Fruit fly (Drosophila melanogaster) whole organism, embryonic: ENCODE measurements around the gene CG33631.
A peak's percentile ranks its signal among the peaks of the same experiment; 100 is the strongest.

Experiments used
- Abd-B ChIP-seq: fragments of 200-800 bp; sonication (Bioruptor generic); optimal IDR thresholded peaks from 2 replicates; lab custom pipeline; 2018; ENCODE audit warnings: missing biosample characterization, mild to moderate bottlenecking, missing genetic modification characterization, moderate library complexity
- Blimp-1 ChIP-seq: fragments of 200-800 bp; sonication (Bioruptor generic); optimal IDR thresholded peaks from 3 replicates; lab custom pipeline; 2018; ENCODE audit warnings: missing biosample characterization, missing genetic modification characterization, mild to moderate bottlenecking, moderate library complexity, missing genetic modification reagents
- BtbVII ChIP-seq: fragments of 200-800 bp; sonication (Bioruptor generic); optimal IDR thresholded peaks from 3 replicates; lab custom pipeline; 2017; ENCODE audit warnings: missing biosample characterization, mild to moderate bottlenecking, missing genetic modification characterization
- CG11085 ChIP-seq: fragments of 200-800 bp; sonication (Bioruptor generic); IDR thresholded peaks from 2 replicates; pipeline ENCODE4 v1.3.6; 2022; ENCODE audit warnings: missing biosample characterization, missing genetic modification characterization
- CG12236 ChIP-seq: fragments of 200-800 bp; sonication (Bioruptor generic); optimal IDR thresholded peaks from 2 replicates; lab custom pipeline; 2016; ENCODE audit warnings: missing biosample characterization, missing genetic modification characterization
- CG13775 ChIP-seq: fragments of 200-800 bp; sonication (Bioruptor generic); optimal IDR thresholded peaks from 3 replicates; lab custom pipeline; 2017; ENCODE audit warnings: missing biosample characterization, mild to moderate bottlenecking, missing genetic modification characterization
- CG15479 ChIP-seq: fragments of 200-800 bp; sonication (Bioruptor generic); optimal IDR thresholded peaks from 3 replicates; lab custom pipeline; 2019; ENCODE audit warnings: missing biosample characterization, mild to moderate bottlenecking, missing genetic modification characterization, moderate library complexity
- CG15514 ChIP-seq: fragments of 200-800 bp; sonication (Bioruptor generic); optimal IDR thresholded peaks from 3 replicates; lab custom pipeline; 2017; ENCODE audit warnings: missing biosample characterization, missing genetic modification characterization, mild to moderate bottlenecking, moderate library complexity, missing genetic modification reagents
- CG16779 ChIP-seq: fragments of 200-800 bp; sonication (Bioruptor generic); IDR thresholded peaks from 2 replicates; pipeline ENCODE4 v1.3.6; 2022; ENCODE audit warnings: missing biosample characterization, missing genetic modification characterization
- CG17328 ChIP-seq: fragments of 200-800 bp; sonication (Bioruptor generic); IDR thresholded peaks from 2 replicates; pipeline ENCODE4 v1.3.6; 2022; ENCODE audit warnings: missing biosample characterization, missing genetic modification characterization
- CG17568 ChIP-seq: fragments of 200-800 bp; sonication (Bioruptor generic); optimal IDR thresholded peaks from 2 replicates; lab custom pipeline; 2018; ENCODE audit warnings: missing biosample characterization, mild to moderate bottlenecking, missing genetic modification characterization, moderate library complexity
- CG30403 ChIP-seq: fragments of 200-800 bp; sonication (Bioruptor generic); optimal IDR thresholded peaks from 3 replicates; lab custom pipeline; 2016; ENCODE audit warnings: missing biosample characterization, missing genetic modification characterization
- CG31224 ChIP-seq: fragments of 200-800 bp; sonication (Bioruptor generic); IDR thresholded peaks from 2 replicates; pipeline ENCODE4 v1.3.6; 2022; ENCODE audit warnings: missing biosample characterization, missing genetic modification characterization
- CG31388 ChIP-seq: fragments of 200-800 bp; sonication (Bioruptor generic); optimal IDR thresholded peaks from 2 replicates; lab custom pipeline; 2016; ENCODE audit warnings: missing biosample characterization, missing genetic modification characterization
- CG3163 ChIP-seq: fragments of 200-800 bp; sonication (Bioruptor generic); optimal IDR thresholded peaks from 3 replicates; lab custom pipeline; 2016; ENCODE audit warnings: missing biosample characterization, missing genetic modification characterization
- CG32772 ChIP-seq: fragments of 200-800 bp; sonication (Bioruptor generic); IDR thresholded peaks from 2 replicates; pipeline ENCODE4 v1.3.6; 2022; ENCODE audit warnings: missing biosample characterization, missing genetic modification characterization
- CG3281 ChIP-seq: fragments of 200-800 bp; sonication (Bioruptor generic); optimal IDR thresholded peaks from 3 replicates; lab custom pipeline; 2017; ENCODE audit warnings: missing biosample characterization, mild to moderate bottlenecking, missing genetic modification characterization
- CG34376 ChIP-seq: fragments of 200-800 bp; sonication (Bioruptor generic); optimal IDR thresholded peaks from 2 replicates; lab custom pipeline; 2018; ENCODE audit warnings: missing biosample characterization, mild to moderate bottlenecking, missing genetic modification characterization
- CG4617 ChIP-seq: fragments of 200-800 bp; sonication (Bioruptor generic); optimal IDR thresholded peaks from 3 replicates; lab custom pipeline; 2016; ENCODE audit warnings: missing biosample characterization, missing genetic modification characterization, borderline replicate concordance
- CG6654 ChIP-seq: fragments of 200-800 bp; sonication (Bioruptor generic); optimal IDR thresholded peaks from 2 replicates; lab custom pipeline; 2017; ENCODE audit warnings: missing biosample characterization, mild to moderate bottlenecking, missing genetic modification characterization
- CG6683 ChIP-seq: fragments of 200-800 bp; sonication (Bioruptor generic); optimal IDR thresholded peaks from 2 replicates; lab custom pipeline; 2017; ENCODE audit warnings: missing biosample characterization, mild to moderate bottlenecking, missing genetic modification characterization, missing genetic modification reagents
- CG6813 ChIP-seq: fragments of 200-800 bp; sonication (Bioruptor generic); optimal IDR thresholded peaks from 2 replicates; lab custom pipeline; 2017; ENCODE audit warnings: missing biosample characterization, missing genetic modification characterization, mild to moderate bottlenecking, moderate library complexity, missing genetic modification reagents
- CG8281 ChIP-seq: fragments of 200-800 bp; sonication (Bioruptor generic); optimal IDR thresholded peaks from 2 replicates; lab custom pipeline; 2018; ENCODE audit warnings: missing biosample characterization, mild to moderate bottlenecking, missing genetic modification characterization, moderate library complexity
- CG8388 ChIP-seq: fragments of 200-800 bp; sonication (Bioruptor generic); optimal IDR thresholded peaks from 2 replicates; lab custom pipeline; 2019; ENCODE audit warnings: missing biosample characterization, mild to moderate bottlenecking, missing genetic modification characterization, moderate library complexity
- CG9817 ChIP-seq: fragments of 200-800 bp; sonication (Bioruptor generic); optimal IDR thresholded peaks from 2 replicates; lab custom pipeline; 2018; ENCODE audit warnings: missing biosample characterization, mild to moderate bottlenecking, missing genetic modification characterization, moderate library complexity
- CHES-1-like ChIP-seq: fragments of 200-800 bp; sonication (Bioruptor generic); optimal IDR thresholded peaks from 2 replicates; lab custom pipeline; 2016; ENCODE audit warnings: missing biosample characterization, missing genetic modification characterization
- D19B ChIP-seq: fragments of 200-800 bp; sonication (Bioruptor generic); optimal IDR thresholded peaks from 2 replicates; lab custom pipeline; 2017; ENCODE audit warnings: missing biosample characterization, mild to moderate bottlenecking, missing genetic modification characterization
- ERR ChIP-seq: fragments of 200-800 bp; sonication (Bioruptor generic); optimal IDR thresholded peaks from 2 replicates; lab custom pipeline; 2016; ENCODE audit warnings: missing biosample characterization, missing genetic modification characterization
- Ets97D ChIP-seq: fragments of 200-800 bp; sonication (Bioruptor generic); optimal IDR thresholded peaks from 3 replicates; lab custom pipeline; 2016; ENCODE audit warnings: missing biosample characterization, missing genetic modification characterization
- Hand ChIP-seq: fragments of 200-800 bp; sonication (Bioruptor generic); optimal IDR thresholded peaks from 2 replicates; lab custom pipeline; 2017; ENCODE audit warnings: mild to moderate bottlenecking, missing biosample characterization, missing genetic modification reagents, missing genetic modification characterization
- Lpt ChIP-seq: fragments of >200 bp; optimal IDR thresholded peaks from 2 replicates; lab custom pipeline; 2018; ENCODE audit warnings: missing biosample characterization, missing genetic modification characterization
- Med ChIP-seq: fragments of 200-800 bp; sonication (Bioruptor generic); peaks from one replicate; lab custom pipeline; 2016; ENCODE audit warnings: missing biosample characterization, missing genetic modification characterization, mild to moderate bottlenecking, inconsistent platforms, moderate library complexity
- NC2α ChIP-seq: fragments of 200-800 bp; sonication (Bioruptor generic); optimal IDR thresholded peaks from 2 replicates; lab custom pipeline; 2016; ENCODE audit warnings: missing biosample characterization, missing genetic modification characterization
- Nf-YB ChIP-seq: fragments of 200-800 bp; sonication (Bioruptor generic); optimal IDR thresholded peaks from 3 replicates; lab custom pipeline; 2019; ENCODE audit warnings: missing biosample characterization, mild to moderate bottlenecking, missing genetic modification characterization, moderate library complexity
- Xrp1 ChIP-seq: fragments of 200-800 bp; sonication (Bioruptor generic); IDR thresholded peaks from 2 replicates; pipeline ENCODE4 v1.3.6; 2022; ENCODE audit warnings: missing biosample characterization, missing genetic modification characterization
- ash1 ChIP-seq: fragments of 200-800 bp; sonication (Bioruptor generic); optimal IDR thresholded peaks from 2 replicates; lab custom pipeline; 2018; ENCODE audit warnings: missing biosample characterization, mild to moderate bottlenecking, missing genetic modification characterization
- br ChIP-seq: fragments of >200 bp; optimal IDR thresholded peaks from 2 replicates; lab custom pipeline; 2017
- cas ChIP-seq: fragments of 200-800 bp; sonication (Bioruptor generic); IDR thresholded peaks from 2 replicates; pipeline ENCODE4 v1.3.6; 2022; ENCODE audit warnings: missing biosample characterization, missing genetic modification characterization
- chm ChIP-seq: fragments of 200-800 bp; sonication (Bioruptor generic); IDR thresholded peaks from 2 replicates; pipeline ENCODE4 v1.3.6; 2022; ENCODE audit warnings: missing biosample characterization, missing genetic modification characterization
- dysf ChIP-seq: fragments of 200-800 bp; sonication (Bioruptor generic); IDR thresholded peaks from 3 replicates; pipeline ENCODE4 v1.3.6; 2022; ENCODE audit warnings: missing biosample characterization, missing genetic modification characterization
- ems ChIP-seq: fragments of 200-800 bp; sonication (Bioruptor generic); optimal IDR thresholded peaks from 3 replicates; lab custom pipeline; 2016; ENCODE audit warnings: missing biosample characterization, missing genetic modification characterization
- ewg ChIP-seq: fragments of 200-800 bp; sonication (Bioruptor generic); optimal IDR thresholded peaks from 3 replicates; lab custom pipeline; 2017; ENCODE audit warnings: mild to moderate bottlenecking, missing biosample characterization, missing genetic modification reagents, missing genetic modification characterization
- fru ChIP-seq: fragments of >200 bp; optimal IDR thresholded peaks from 2 replicates; lab custom pipeline; 2017
- hkb ChIP-seq, 2 experiments: fragments of 200-800 bp in 1 of 2; fragments of >200 bp in 1 of 2; sonication (Bioruptor generic) in 1 of 2; IDR thresholded peaks in 1 of 2; optimal IDR thresholded peaks in 1 of 2; 2 replicates each; pipeline versions ENCODE4 v1.3.6 to Lab custom; 2017 to 2022; ENCODE audit warnings: missing biosample characterization in 1 of 2, missing genetic modification characterization in 1 of 2
- lmd ChIP-seq: fragments of 200-800 bp; sonication (Bioruptor generic); IDR thresholded peaks from 2 replicates; pipeline ENCODE4 v1.3.6; 2022; ENCODE audit warnings: missing biosample characterization, missing genetic modification characterization
- oc ChIP-seq: fragments of 200-800 bp; sonication (Bioruptor generic); optimal IDR thresholded peaks from 2 replicates; lab custom pipeline; 2018; ENCODE audit warnings: missing biosample characterization, mild to moderate bottlenecking, missing genetic modification characterization, moderate library complexity
- sens-2 ChIP-seq: fragments of 200-800 bp; sonication (Bioruptor generic); IDR thresholded peaks from 2 replicates; pipeline ENCODE4 v1.3.6; 2022; ENCODE audit warnings: missing biosample characterization, missing genetic modification characterization
- tna ChIP-seq: fragments of 200-800 bp; sonication (Bioruptor generic); IDR thresholded peaks from 2 replicates; pipeline ENCODE4 v1.3.6; 2022; ENCODE audit warnings: missing biosample characterization, missing genetic modification characterization; ENCODE audit not compliant: partially characterized antibody
- vvl ChIP-seq: fragments of 200-800 bp; sonication (Bioruptor generic); IDR thresholded peaks from 2 replicates; pipeline ENCODE4 v1.3.6; 2022; ENCODE audit warnings: missing biosample characterization, missing genetic modification characterization

CG33631 gene

DNA sequence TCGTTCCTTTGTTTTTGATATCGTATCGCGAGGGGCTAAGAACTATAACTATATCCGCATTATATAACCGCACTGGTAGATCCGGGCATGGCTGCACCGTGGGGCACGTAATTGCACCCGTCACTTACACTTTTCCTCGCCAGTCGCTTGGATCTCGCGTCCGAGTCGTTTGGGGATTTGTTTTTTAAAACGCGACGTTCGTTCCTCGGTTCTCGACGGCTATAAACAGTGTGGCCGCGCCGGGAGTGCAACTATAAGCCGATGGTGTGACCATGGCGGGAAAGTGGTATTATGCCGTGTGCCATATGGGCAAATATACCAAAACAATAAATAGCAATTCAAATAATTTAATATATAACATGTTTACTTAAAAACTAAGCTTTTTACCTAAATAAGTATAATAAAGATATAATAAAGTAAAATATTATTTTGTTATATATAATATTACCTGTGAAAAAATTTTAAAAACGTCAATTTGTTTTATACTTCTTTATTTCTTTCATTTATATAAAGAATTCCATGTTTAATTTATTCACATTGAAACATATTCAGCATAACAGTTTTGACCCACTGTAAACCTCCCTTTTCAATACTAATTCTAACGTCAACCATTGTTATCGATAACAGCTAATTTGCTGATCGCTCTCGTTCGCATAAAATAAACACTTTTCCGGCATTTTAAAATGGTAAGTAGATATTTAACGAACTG, 21.0 kb upstream of the CG33631 start, which contains the start of the genes Mical and CG3909 (continued):
- TF ChIP-seq Nf-YB (GFP tag; lab: Kevin White, UChicago) (peak; percentile 70), vvl (peak; percentile 97), CG11085 (peak; percentile 89), CG16779 (GFP tag; lab: Robert Waterston, UW) (peak; percentile 80; the same call in 1 of the 2 replicates), CG15514 (GFP tag; lab: Kevin White, UChicago) (peak; percentile 59), ewg (GFP tag; lab: Kevin White, UChicago) (peak; percentile 38), CG3281 (GFP tag; lab: Kevin White, UChicago) (peak; percentile 70), CG12236 (no peak), ERR (GFP tag; lab: Kevin White, UChicago) (no peak), Abd-B (GFP tag; lab: Kevin White, UChicago) (peak; percentile 81), cas (GFP tag; lab: Robert Waterston, UW) (peak; percentile 83; the same call in 1 of the 2 replicates), CG6683 (GFP tag; lab: Kevin White, UChicago) (peak; percentile 65), CG34376 (GFP tag; lab: Kevin White, UChicago) (peak; percentile 36), CG32772 (GFP tag; lab: Robert Waterston, UW) (peak; percentile 88), Blimp-1 (GFP tag; lab: Kevin White, UChicago) (peak; percentile 72), CG4617 (peak; percentile 34), CG15479 (no peak), chm (peak; percentile 85), CG8388 (GFP tag; lab: Kevin White, UChicago) (peak; percentile 96), CG13775 (GFP tag; lab: Kevin White, UChicago) (peak; percentile 80), CG8281 (tag; lab: Kevin White, UChicago) (peak; percentile 41), CHES-1-like (GFP tag; lab: Kevin White, UChicago) (peak; percentile 52), hkb (optimal IDR thresholded peaks at IDR 0.05; lab: Kevin White, UChicago) (no peak), hkb (GFP tag; IDR thresholded peaks at IDR 0.05; lab: Robert Waterston, UW) (peak; percentile 82), Lpt (GFP tag; lab: Kevin White, UChicago) (no peak), BtbVII (GFP tag; lab: Kevin White, UChicago) (peak; percentile 60), lmd (peak; percentile 86), ash1 (peak; percentile 26), br (lab: Kevin White, UChicago) (no peak), CG17328 (peak; percentile 86), CG3163 (GFP tag; lab: Kevin White, UChicago) (no peak), CG9817 (tag; lab: Kevin White, UChicago) (peak; percentile 84), CG30403 (GFP tag; lab: Kevin White, UChicago) (peak; percentile 85), Ets97D (GFP tag; lab: Kevin White, UChicago) (peak; percentile 37), CG6813 (peak; percentile 40), sens-2 (peak; percentile 48), ems (GFP tag; lab: Kevin White, UChicago) (peak; percentile 42), dysf (GFP tag; lab: Robert Waterston, UW) (peak; percentile 90), CG31224 (peak; percentile 77), Xrp1 (GFP tag; lab: Robert Waterston, UW) (peak; percentile 89), Med (GFP tag; lab: Kevin White, UChicago) (peak; percentile 83), NC2α (no peak), Hand (peak; percentile 60), CG6654 (GFP tag; lab: Kevin White, UChicago) (no peak), fru (lab: Kevin White, UChicago) (no peak), CG31388 (peak; percentile 65), CG17568 (no peak), D19B (GFP tag; lab: Kevin White, UChicago) (peak; percentile 45), oc (peak; percentile 71), tna (peak; percentile 66)
